Worm (Caenorhabditis elegans) whole organism, late embryonic: ENCODE data around the gene W05H9.4.

ENCODE experiments used
- C08G9.2 ChIP-seq: sonication (generic microtip); optimal IDR thresholded peaks from 2 replicates; lab custom pipeline; 2016; ENCODE audit warnings: mild to moderate bottlenecking, missing genetic modification characterization, moderate library complexity, missing compliant biosample characterization
- C38D4.7 ChIP-seq: fragments of 200-800 bp; sonication (Bioruptor generic); optimal IDR thresholded peaks from 2 replicates; lab custom pipeline; 2018; ENCODE audit warnings: mild to moderate bottlenecking, missing genetic modification characterization, moderate library complexity, missing compliant biosample characterization
- F13H6.1 ChIP-seq: sonication (generic microtip); optimal IDR thresholded peaks from 2 replicates; lab custom pipeline; 2016; ENCODE audit warnings: missing genetic modification characterization, missing compliant biosample characterization
- K02D7.2 ChIP-seq: sonication (generic microtip); optimal IDR thresholded peaks from 2 replicates; lab custom pipeline; 2017; ENCODE audit warnings: mild to moderate bottlenecking, missing genetic modification characterization, missing compliant biosample characterization
- K09A11.1 ChIP-seq: sonication (generic microtip); optimal IDR thresholded peaks from 2 replicates; lab custom pipeline; 2017; ENCODE audit warnings: antibody characterized with exemption, mild to moderate bottlenecking, missing genetic modification characterization, missing compliant biosample characterization; ENCODE audit not compliant: insufficient read depth
- T23F11.4 ChIP-seq: fragments of 200-800 bp; sonication (Bioruptor generic); optimal IDR thresholded peaks from 2 replicates; lab custom pipeline; 2018; ENCODE audit warnings: mild to moderate bottlenecking, missing genetic modification characterization, missing compliant biosample characterization
- Y22D7AL.16 ChIP-seq: sonication (generic microtip); optimal IDR thresholded peaks from 2 replicates; lab custom pipeline; 2016; ENCODE audit warnings: missing genetic modification characterization, missing compliant biosample characterization
- ama-1 ChIP-seq: fragments of 150-350 bp; optimal IDR thresholded peaks from 2 replicates; lab custom pipeline; 2014
- ceh-14 ChIP-seq: sonication (generic microtip); optimal IDR thresholded peaks from 2 replicates; lab custom pipeline; 2016; ENCODE audit warnings: missing genotype, missing genetic modification characterization, missing compliant biosample characterization
- ceh-19 ChIP-seq: fragments of 200-800 bp; sonication (Bioruptor generic); optimal IDR thresholded peaks from 2 replicates; lab custom pipeline; 2018; ENCODE audit warnings: mild to moderate bottlenecking, missing genetic modification characterization, missing compliant biosample characterization
- ceh-2 ChIP-seq: sonication (generic microtip); optimal IDR thresholded peaks from 2 replicates; lab custom pipeline; 2016; ENCODE audit warnings: missing genotype, missing genetic modification characterization, missing compliant biosample characterization
- ceh-24 ChIP-seq: sonication (generic microtip); optimal IDR thresholded peaks from 2 replicates; lab custom pipeline; 2016; ENCODE audit warnings: mild to moderate bottlenecking, missing genetic modification characterization, missing compliant biosample characterization
- ceh-30 ChIP-seq: fragments of 150-350 bp; optimal IDR thresholded peaks from 2 replicates; lab custom pipeline; 2014; ENCODE audit warnings: missing biosample characterization, missing genetic modification characterization
- ceh-31 ChIP-seq: sonication (generic microtip); optimal IDR thresholded peaks from 2 replicates; lab custom pipeline; 2016; ENCODE audit warnings: missing genetic modification characterization, missing compliant biosample characterization
- ceh-34 ChIP-seq: sonication (generic microtip); optimal IDR thresholded peaks from 2 replicates; lab custom pipeline; 2016; ENCODE audit warnings: mild to moderate bottlenecking, missing genetic modification characterization, missing compliant biosample characterization
- ceh-48 ChIP-seq: sonication (generic microtip); optimal IDR thresholded peaks from 2 replicates; lab custom pipeline; 2016; ENCODE audit warnings: missing genetic modification characterization, inconsistent platforms, missing compliant biosample characterization
- ceh-6 ChIP-seq: fragments of 200-800 bp; sonication (Bioruptor generic); optimal IDR thresholded peaks from 2 replicates; lab custom pipeline; 2018; ENCODE audit warnings: mild to moderate bottlenecking, missing genetic modification characterization, missing compliant biosample characterization
- ceh-9 ChIP-seq: sonication (generic microtip); optimal IDR thresholded peaks from 2 replicates; lab custom pipeline; 2016; ENCODE audit warnings: mild to moderate bottlenecking, missing genetic modification characterization, inconsistent platforms, missing compliant biosample characterization
- che-1 ChIP-seq: sonication (generic microtip); optimal IDR thresholded peaks from 2 replicates; lab custom pipeline; 2016; ENCODE audit warnings: mild to moderate bottlenecking, missing genetic modification characterization, missing compliant biosample characterization
- dmd-4 ChIP-seq: sonication (generic microtip); optimal IDR thresholded peaks from 2 replicates; lab custom pipeline; 2016; ENCODE audit warnings: borderline replicate concordance, missing genetic modification characterization, missing compliant biosample characterization
- elt-2 ChIP-seq: sonication (generic microtip); optimal IDR thresholded peaks from 2 replicates; lab custom pipeline; 2016; ENCODE audit warnings: missing genetic modification reagents, missing genetic modification characterization, missing compliant biosample characterization
- elt-4 ChIP-seq: sonication (generic microtip); optimal IDR thresholded peaks from 2 replicates; lab custom pipeline; 2016; ENCODE audit warnings: missing genetic modification characterization, missing compliant biosample characterization
- ets-4 ChIP-seq: sonication (generic microtip); optimal IDR thresholded peaks from 2 replicates; lab custom pipeline; 2016; ENCODE audit warnings: missing genetic modification characterization, missing compliant biosample characterization
- eyg-1 ChIP-seq: sonication (generic microtip); optimal IDR thresholded peaks from 2 replicates; lab custom pipeline; 2016; ENCODE audit warnings: missing genotype, missing genetic modification characterization, missing compliant biosample characterization
- fkh-10 ChIP-seq: fragments of 150-350 bp; optimal IDR thresholded peaks from 2 replicates; lab custom pipeline; 2014; ENCODE audit warnings: missing biosample characterization, missing genetic modification reagents, missing genetic modification characterization
- hlh-15 ChIP-seq: sonication (generic microtip); optimal IDR thresholded peaks from 2 replicates; lab custom pipeline; 2016; ENCODE audit warnings: missing genetic modification characterization, missing compliant biosample characterization
- hlh-30 ChIP-seq: sonication (generic microtip); optimal IDR thresholded peaks from 2 replicates; lab custom pipeline; 2017; ENCODE audit warnings: antibody characterized with exemption, missing genetic modification characterization, missing compliant biosample characterization; ENCODE audit not compliant: insufficient read depth
- hlh-6 ChIP-seq: sonication (generic microtip); optimal IDR thresholded peaks from 2 replicates; lab custom pipeline; 2016; ENCODE audit warnings: missing genotype, missing genetic modification characterization, missing compliant biosample characterization
- hlh-8 ChIP-seq: sonication (generic microtip); optimal IDR thresholded peaks from 2 replicates; lab custom pipeline; 2016; ENCODE audit warnings: missing genotype, missing genetic modification characterization, missing compliant biosample characterization
- lim-6 ChIP-seq: sonication (generic microtip); optimal IDR thresholded peaks from 2 replicates; lab custom pipeline; 2016; ENCODE audit warnings: missing genetic modification characterization, missing compliant biosample characterization
- lin-11 ChIP-seq: fragments of 200-800 bp; sonication (Bioruptor generic); optimal IDR thresholded peaks from 2 replicates; lab custom pipeline; 2018; ENCODE audit warnings: mild to moderate bottlenecking, missing genetic modification characterization, missing compliant biosample characterization
- madf-2 ChIP-seq: sonication (generic microtip); optimal IDR thresholded peaks from 2 replicates; lab custom pipeline; 2017; ENCODE audit warnings: missing genetic modification characterization, missing compliant biosample characterization
- mec-3 ChIP-seq: sonication (generic microtip); optimal IDR thresholded peaks from 2 replicates; lab custom pipeline; 2016; ENCODE audit warnings: borderline replicate concordance, missing genetic modification characterization, missing compliant biosample characterization
- nfya-1 ChIP-seq: sonication (generic microtip); optimal IDR thresholded peaks from 2 replicates; lab custom pipeline; 2017; ENCODE audit warnings: missing genetic modification characterization, mild to moderate bottlenecking, missing compliant biosample characterization, antibody characterized with exemption, moderate library complexity
- nhr-232 ChIP-seq: sonication (generic microtip); optimal IDR thresholded peaks from 2 replicates; lab custom pipeline; 2016; ENCODE audit warnings: missing genetic modification characterization, missing compliant biosample characterization
- npax-4 ChIP-seq: sonication (generic microtip); optimal IDR thresholded peaks from 2 replicates; lab custom pipeline; 2016; ENCODE audit warnings: missing genetic modification characterization, missing compliant biosample characterization
- odd-2 ChIP-seq: sonication (generic microtip); optimal IDR thresholded peaks from 2 replicates; lab custom pipeline; 2017; ENCODE audit warnings: antibody characterized with exemption, mild to moderate bottlenecking, missing genetic modification characterization, missing compliant biosample characterization
- pag-3 ChIP-seq: sonication (generic microtip); optimal IDR thresholded peaks from 2 replicates; lab custom pipeline; 2016; ENCODE audit warnings: missing compliant biosample characterization, missing genetic modification characterization, borderline replicate concordance
- pat-9 ChIP-seq: fragments of 200-800 bp; sonication (Bioruptor generic); optimal IDR thresholded peaks from 2 replicates; lab custom pipeline; 2018; ENCODE audit warnings: mild to moderate bottlenecking, missing genetic modification characterization, moderate library complexity, missing compliant biosample characterization
- pha-4 ChIP-seq: fragments of 150-350 bp; optimal IDR thresholded peaks from 2 replicates; lab custom pipeline; 2018; ENCODE audit warnings: missing biosample characterization, missing genetic modification reagents, missing genetic modification characterization
- pqm-1 ChIP-seq: sonication (generic microtip); optimal IDR thresholded peaks from 2 replicates; lab custom pipeline; 2016; ENCODE audit warnings: missing genetic modification characterization, missing compliant biosample characterization
- pros-1 ChIP-seq: fragments of 150-350 bp; optimal IDR thresholded peaks from 2 replicates; lab custom pipeline; 2014; ENCODE audit warnings: missing biosample characterization, missing genetic modification reagents, missing genetic modification characterization
- ref-2 ChIP-seq: sonication (generic microtip); optimal IDR thresholded peaks from 2 replicates; lab custom pipeline; 2016; ENCODE audit warnings: missing genetic modification characterization, missing compliant biosample characterization
- sdc-2 ChIP-seq: sonication (generic microtip); optimal IDR thresholded peaks from 2 replicates; lab custom pipeline; 2016; ENCODE audit warnings: missing genotype, missing genetic modification characterization, missing compliant biosample characterization
- sox-2 ChIP-seq: fragments of 200-800 bp; sonication (Bioruptor generic); IDR thresholded peaks from 2 replicates; pipeline ENCODE4 v1.3.6; 2022; ENCODE audit warnings: missing genetic modification reagents, missing genetic modification characterization, missing compliant biosample characterization
- sox-4 ChIP-seq: sonication (generic microtip); optimal IDR thresholded peaks from 2 replicates; lab custom pipeline; 2017; ENCODE audit warnings: mild to moderate bottlenecking, missing genetic modification characterization, inconsistent platforms, missing compliant biosample characterization
- syd-9 ChIP-seq: sonication (generic microtip); optimal IDR thresholded peaks from 2 replicates; lab custom pipeline; 2016; ENCODE audit warnings: mild to moderate bottlenecking, missing genetic modification characterization, moderate library complexity, missing compliant biosample characterization
- tbx-2 ChIP-seq: sonication (generic microtip); optimal IDR thresholded peaks from 2 replicates; lab custom pipeline; 2016; ENCODE audit warnings: missing genetic modification characterization, missing compliant biosample characterization
- tbx-7 ChIP-seq: sonication (generic microtip); optimal IDR thresholded peaks from 2 replicates; lab custom pipeline; 2016; ENCODE audit warnings: missing genotype, missing genetic modification characterization, missing compliant biosample characterization
- ttx-3 ChIP-seq: sonication (generic microtip); optimal IDR thresholded peaks from 2 replicates; lab custom pipeline; 2016; ENCODE audit warnings: missing genetic modification reagents, missing genetic modification characterization, missing compliant biosample characterization
- unc-42 ChIP-seq: sonication (generic microtip); optimal IDR thresholded peaks from 2 replicates; lab custom pipeline; 2016; ENCODE audit warnings: missing genotype, missing genetic modification characterization, missing compliant biosample characterization
- unc-55 ChIP-seq: sonication (generic microtip); optimal IDR thresholded peaks from 2 replicates; lab custom pipeline; 2017; ENCODE audit warnings: missing biosample characterization, missing genetic modification reagents, missing genetic modification characterization
- unc-86 ChIP-seq: sonication (generic microtip); optimal IDR thresholded peaks from 2 replicates; lab custom pipeline; 2016; ENCODE audit warnings: missing genetic modification characterization, missing compliant biosample characterization
- ztf-16 ChIP-seq: sonication (generic microtip); optimal IDR thresholded peaks from 2 replicates; lab custom pipeline; 2017; ENCODE audit warnings: missing genetic modification characterization, missing compliant biosample characterization

W05H9.4 gene

ce11 chrX:6286154-6286553 is 22.7 kb downstream of the W05H9.4 start:
- TF ChIP-seq pqm-1 (tag; lab: Kevin White, UChicago) (no peak), pha-4 (tag; lab: Kevin White, UChicago) (no peak), ets-4 (tag; lab: Kevin White, UChicago) (no peak), ceh-31 (tag; lab: Kevin White, UChicago) (no peak), nhr-232 (tag; lab: Kevin White, UChicago) (peak; percentile 30), ref-2 (tag; lab: Kevin White, UChicago) (no peak), C38D4.7 (peak; percentile 28), tbx-7 (tag; lab: Kevin White, UChicago) (no peak), nfya-1 (no peak), lim-6 (tag; lab: Kevin White, UChicago) (no peak), eyg-1 (tag; lab: Kevin White, UChicago) (no peak), C08G9.2 (tag; lab: Kevin White, UChicago) (no peak), che-1 (tag; lab: Kevin White, UChicago) (peak; percentile 36), Y22D7AL.16 (tag; lab: Kevin White, UChicago) (no peak), elt-4 (tag; lab: Kevin White, UChicago) (no peak), pros-1 (tag; lab: Kevin White, UChicago) (no peak), fkh-10 (GFP tag; lab: Kevin White, UChicago) (no peak), ztf-16 (tag; lab: Kevin White, UChicago) (no peak), pag-3 (no peak), pat-9 (tag; lab: Kevin White, UChicago) (no peak), tbx-2 (tag; lab: Kevin White, UChicago) (no peak), odd-2 (peak; percentile 23), ttx-3 (tag; lab: Kevin White, UChicago) (peak; percentile 9), K09A11.1 (tag; lab: Kevin White, UChicago) (peak; percentile 43), T23F11.4 (GFP tag; lab: Kevin White, UChicago) (no peak), sdc-2 (tag; lab: Kevin White, UChicago) (peak; percentile 42), madf-2 (no peak), hlh-6 (tag; lab: Kevin White, UChicago) (no peak), sox-4 (no peak), mec-3 (tag; lab: Kevin White, UChicago) (no peak), ceh-6 (GFP tag; lab: Kevin White, UChicago) (no peak), ceh-19 (no peak), unc-42 (tag; lab: Kevin White, UChicago) (no peak), ceh-14 (tag; lab: Kevin White, UChicago) (no peak), unc-55 (GFP tag; lab: Kevin White, UChicago) (no peak), ceh-24 (tag; lab: Kevin White, UChicago) (no peak), lin-11 (tag; lab: Kevin White, UChicago) (peak; percentile 18), K02D7.2 (no peak), dmd-4 (tag; lab: Kevin White, UChicago) (no peak), sox-2 (GFP tag; lab: Robert Waterston, UW) (no peak), unc-86 (no peak), ceh-2 (tag; lab: Kevin White, UChicago) (no peak), ceh-9 (tag; lab: Kevin White, UChicago) (no peak), syd-9 (no peak), hlh-30 (peak; percentile 14), ama-1 (lab: Kevin White, UChicago) (no peak), F13H6.1 (tag; lab: Kevin White, UChicago) (no peak), ceh-34 (tag; lab: Kevin White, UChicago) (no peak), hlh-15 (tag; lab: Kevin White, UChicago) (no peak), hlh-8 (tag; lab: Kevin White, UChicago) (no peak), npax-4 (no peak), elt-2 (tag; lab: Kevin White, UChicago) (peak; percentile 19), ceh-30 (no peak), ceh-48 (tag; lab: Kevin White, UChicago) (peak; percentile 5)
